Fruit fly (Drosophila melanogaster): Measurements from ENCODE around the gene CG43091.
A peak's percentile ranks its signal among the peaks of the same experiment; 100 is the strongest.

The CG43091 gene

DNA sequence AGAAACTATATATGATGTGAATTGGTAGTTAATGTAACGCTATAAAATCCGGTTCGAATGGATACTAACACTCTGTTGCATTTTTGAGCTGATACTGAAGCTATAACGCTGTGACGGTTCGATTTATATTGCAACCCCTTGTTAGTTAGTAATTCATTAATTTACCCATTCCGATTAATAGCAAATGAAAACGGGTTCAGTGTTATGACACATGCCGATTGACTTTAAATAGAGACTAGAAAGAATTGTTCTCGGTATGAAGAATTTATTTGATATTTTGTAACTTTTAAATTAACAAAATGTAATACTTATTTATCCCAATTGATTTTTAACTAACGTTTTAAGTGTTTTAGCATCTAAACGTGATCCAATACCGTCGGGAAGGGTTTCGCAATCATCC lies at the start of gene CG43091:
Gene CG43091, minus strand, starts transcription at position 101 of the 400 bp plus-strand sequence.
- TF ChIP-seq sens (GFP tag) (peak; percentile 37), CG11504 (tag; optimal IDR thresholded peaks at IDR 0.05) (no peak)

dm6 chr3R:22816437-22817173 lies 48.1 kb upstream of the CG43091 start:
- TF ChIP-seq stwl (tag; optimal IDR thresholded peaks at IDR 0.05): no peak
- no peak for TF ChIP-seq CG2875 (GFP tag; optimal IDR thresholded peaks at IDR 0.05)
- no peak for TF ChIP-seq vfl (GFP tag; optimal IDR thresholded peaks at IDR 0.05)
- TF ChIP-seq CG17612 (GFP tag; IDR thresholded peaks at IDR 0.05): no peak; the same call in 1 of the 2 replicates
- peak; percentile 34; the same call in 1 of the 2 replicates for TF ChIP-seq CG32772 (GFP tag; IDR thresholded peaks at IDR 0.05)
- no peak for TF ChIP-seq CG7271 (tag; optimal IDR thresholded peaks at IDR 0.05)
- no peak for TF ChIP-seq dpn (GFP tag; optimal IDR thresholded peaks at IDR 0.05)
- no peak for TF ChIP-seq CG11398 (GFP tag; optimal IDR thresholded peaks at IDR 0.05)
- peak; percentile 66 for TF ChIP-seq vvl (GFP tag; IDR thresholded peaks at IDR 0.05)
- no peak for TF ChIP-seq CG10267 (tag; optimal IDR thresholded peaks at IDR 0.05)
- TF ChIP-seq CG16813 (GFP tag; IDR thresholded peaks at IDR 0.05; ENCODE audit: partially characterized antibody): 0 out of 3 replicates have a peak, but pooled peaks have one; percentile 32
- no peak for TF ChIP-seq CG17359 (tag; optimal IDR thresholded peaks at IDR 0.05)
- TF ChIP-seq CG12219 (GFP tag; optimal IDR thresholded peaks at IDR 0.05): no peak
- TF ChIP-seq eve (GFP tag; optimal IDR thresholded peaks at IDR 0.05): no peak
- TF ChIP-seq lmd (GFP tag; IDR thresholded peaks at IDR 0.05): peak; percentile 31; the same call in 1 of the 2 replicates
- no peak for TF ChIP-seq Dek (tag; optimal IDR thresholded peaks at IDR 0.05)
- TF ChIP-seq hbn (GFP tag; IDR thresholded peaks at IDR 0.05; ENCODE audit: partially characterized antibody): no peak
- no peak for TF ChIP-seq mirr (GFP tag; optimal IDR thresholded peaks at IDR 0.05)
- TF ChIP-seq CG10366 (GFP tag; IDR thresholded peaks at IDR 0.05): peak; percentile 35; the same call in 1 of the 2 replicates
- peak; percentile 25; the same call in 1 of the 2 replicates for TF ChIP-seq ranshi (GFP tag; IDR thresholded peaks at IDR 0.05)
- TF ChIP-seq Max (GFP tag; optimal IDR thresholded peaks at IDR 0.05): no peak
- TF ChIP-seq Ada2b (GFP tag; IDR thresholded peaks at IDR 0.05): peak; percentile 14; the same call in 1 of the 2 replicates
- TF ChIP-seq CG18476 (GFP tag; optimal IDR thresholded peaks at IDR 0.05): no peak
- TF ChIP-seq CG15696 (tag; optimal IDR thresholded peaks at IDR 0.05): no peak
- TF ChIP-seq CG3726 (GFP tag; IDR thresholded peaks at IDR 0.05): no peak
- TF ChIP-seq CG11504 (tag; optimal IDR thresholded peaks at IDR 0.05): peak; percentile 39
- peak; percentile 15 for TF ChIP-seq CG4820 (GFP tag; optimal IDR thresholded peaks at IDR 0.05)
- TF ChIP-seq ato (GFP tag; IDR thresholded peaks at IDR 0.05; ENCODE audit: partially characterized antibody): no peak
- no peak for TF ChIP-seq gce (GFP tag; IDR thresholded peaks at IDR 0.05)
- no peak for TF ChIP-seq Scr (GFP tag; IDR thresholded peaks at IDR 0.05; ENCODE audit: partially characterized antibody)
- no peak for TF ChIP-seq CG12391 (tag; optimal IDR thresholded peaks at IDR 0.05)
- peak; percentile 49 for TF ChIP-seq gem (tag; optimal IDR thresholded peaks at IDR 0.05)
- no peak for TF ChIP-seq sim (GFP tag; IDR thresholded peaks at IDR 0.05)
- no peak for TF ChIP-seq Jarid2 (GFP tag; optimal IDR thresholded peaks at IDR 0.05)
- TF ChIP-seq tx (GFP tag; optimal IDR thresholded peaks at IDR 0.05): no peak
- no peak for TF ChIP-seq scrt (GFP tag; optimal IDR thresholded peaks at IDR 0.05)
- TF ChIP-seq Eip74EF (GFP tag; optimal IDR thresholded peaks at IDR 0.05): no peak
- TF ChIP-seq CG2678 (tag; optimal IDR thresholded peaks at IDR 0.05): no peak
- no peak for TF ChIP-seq gcm2 (GFP tag; optimal IDR thresholded peaks at IDR 0.05)
- TF ChIP-seq H15 (GFP tag; IDR thresholded peaks at IDR 0.05): no peak; the same call in 2 of the 3 replicates
- TF ChIP-seq CG4854 (GFP tag; optimal IDR thresholded peaks at IDR 0.05): no peak
- no peak for TF ChIP-seq fru (optimal IDR thresholded peaks at IDR 0.05)
- TF ChIP-seq CG13894 (tag; optimal IDR thresholded peaks at IDR 0.05): no peak
- no peak for TF ChIP-seq Mad (GFP tag; optimal IDR thresholded peaks at IDR 0.05)
- peak; percentile 56 for TF ChIP-seq CG1603 (tag; optimal IDR thresholded peaks at IDR 0.05)
- TF ChIP-seq Optix (GFP tag; IDR thresholded peaks at IDR 0.05): no peak

Measured in whole organism, embryonic.